Worm (Caenorhabditis elegans) whole organism, L1 larva: Measurements from ENCODE around the gene hpd-1.

Experiments used
- dsc-1 ChIP-seq: sonication (generic microtip); optimal IDR thresholded peaks from 2 replicates; lab custom pipeline; 2016; ENCODE audit warnings: mild to moderate bottlenecking, missing genetic modification characterization, missing compliant biosample characterization
- egl-13 ChIP-seq: sonication (generic microtip); optimal IDR thresholded peaks from 2 replicates; lab custom pipeline; 2016; ENCODE audit warnings: missing genotype, missing genetic modification reagents, missing genetic modification characterization, missing compliant biosample characterization
- fkh-10 ChIP-seq: sonication (generic microtip); optimal IDR thresholded peaks from 2 replicates; lab custom pipeline; 2017; ENCODE audit warnings: missing biosample characterization, missing genetic modification reagents, missing genetic modification characterization
- lir-3 ChIP-seq: sonication (generic microtip); optimal IDR thresholded peaks from 2 replicates; lab custom pipeline; 2016; ENCODE audit warnings: mild to moderate bottlenecking, missing genetic modification characterization, moderate library complexity, missing compliant biosample characterization; ENCODE audit not compliant: poor library complexity
- pag-3 ChIP-seq: sonication (generic microtip); optimal IDR thresholded peaks from 2 replicates; lab custom pipeline; 2017; ENCODE audit warnings: missing genetic modification characterization, mild to moderate bottlenecking, missing compliant biosample characterization, antibody characterized with exemption, borderline replicate concordance; ENCODE audit not compliant: insufficient read depth
- unc-130 ChIP-seq: fragments of 150-350 bp; optimal IDR thresholded peaks from 2 replicates; lab custom pipeline; 2017; ENCODE audit warnings: missing biosample characterization, missing genetic modification characterization, inconsistent platforms
- unc-86 ChIP-seq: sonication (generic microtip); optimal IDR thresholded peaks from 2 replicates; lab custom pipeline; 2016; ENCODE audit warnings: missing genetic modification characterization, missing compliant biosample characterization

ce11 chrIII:10527446-10527845 lies 7.9 kb upstream of the hpd-1 start:
- TF ChIP-seq dsc-1 (tag; lab: Kevin White, UChicago) (no peak), pag-3 (tag; lab: Kevin White, UChicago) (no peak), unc-130 (tag; lab: Kevin White, UChicago) (no peak), lir-3 (tag; lab: Kevin White, UChicago) (no peak), fkh-10 (GFP tag; lab: Kevin White, UChicago) (no peak), egl-13 (tag; lab: Kevin White, UChicago) (no peak), unc-86 (tag; lab: Kevin White, UChicago) (no peak)
